Fruit fly (Drosophila melanogaster): ENCODE data around the gene CG11756.

CG11756 gene

dm6 chrX:11326213-11326731 lies 21.6 kb upstream of the CG11756 start (continued):
- TF ChIP-seq al (GFP tag; IDR thresholded peaks at IDR 0.05), result peak; percentile 48
- TF ChIP-seq CG17359 (tag; optimal IDR thresholded peaks at IDR 0.05), result peak; percentile 66
- no peak; the same call in 1 of the 2 replicates for TF ChIP-seq CG13287 (GFP tag; IDR thresholded peaks at IDR 0.05; ENCODE audit: partially characterized antibody)
- TF ChIP-seq nom (GFP tag; optimal IDR thresholded peaks at IDR 0.05), result peak; percentile 43
- peak; percentile 40; the same call in 1 of the 2 replicates for TF ChIP-seq CG14667 (GFP tag; IDR thresholded peaks at IDR 0.05)
- TF ChIP-seq Ptx1 (GFP tag; IDR thresholded peaks at IDR 0.05), result peak; percentile 77
- peak; percentile 82 for TF ChIP-seq gem (tag; optimal IDR thresholded peaks at IDR 0.05)
- TF ChIP-seq MESR4 (GFP tag; optimal IDR thresholded peaks at IDR 0.05), result peak; percentile 8
- no peak for TF ChIP-seq CG2199 (GFP tag; IDR thresholded peaks at IDR 0.05)
- TF ChIP-seq chm (GFP tag; IDR thresholded peaks at IDR 0.05), result peak; percentile 57; the same call in 1 of the 2 replicates
- peak; percentile 59 for TF ChIP-seq Abd-B (GFP tag; optimal IDR thresholded peaks at IDR 0.05)
- peak; percentile 78 for TF ChIP-seq CG12659 (GFP tag; optimal IDR thresholded peaks at IDR 0.05)
- TF ChIP-seq Fer1 (GFP tag; optimal IDR thresholded peaks at IDR 0.05), result peak; percentile 77
- TF ChIP-seq CG7928 (GFP tag; optimal IDR thresholded peaks at IDR 0.05), result peak; percentile 35
- peak; percentile 65 for TF ChIP-seq CrebB (tag; optimal IDR thresholded peaks at IDR 0.05)
- TF ChIP-seq pb (GFP tag; optimal IDR thresholded peaks at IDR 0.05), result peak; percentile 47
- peak in 1 of 2 experiments; percentile 69 for TF ChIP-seq Hr78 (GFP tag; optimal IDR thresholded peaks at IDR 0.05)
- TF ChIP-seq CG8924 (tag; optimal IDR thresholded peaks at IDR 0.05), result peak; percentile 56
- peak; percentile 60 for TF ChIP-seq gcm2 (GFP tag; optimal IDR thresholded peaks at IDR 0.05)
- TF ChIP-seq stwl (tag; optimal IDR thresholded peaks at IDR 0.05), result no peak
- peak; percentile 57 for TF ChIP-seq bab2 (GFP tag; optimal IDR thresholded peaks at IDR 0.05)
- TF ChIP-seq Usf (GFP tag; optimal IDR thresholded peaks at IDR 0.05), result peak; percentile 22
- no peak for TF ChIP-seq vfl (GFP tag; optimal IDR thresholded peaks at IDR 0.05)
- peak; percentile 51 for TF ChIP-seq CG4820 (GFP tag; optimal IDR thresholded peaks at IDR 0.05)
- no peak for TF ChIP-seq Gsc (GFP tag; IDR thresholded peaks at IDR 0.05)
- TF ChIP-seq CG11398 (GFP tag; optimal IDR thresholded peaks at IDR 0.05), result peak; percentile 34
- no peak for TF ChIP-seq CG3726 (GFP tag; IDR thresholded peaks at IDR 0.05)
- TF ChIP-seq p53 (GFP tag; optimal IDR thresholded peaks at IDR 0.05), result no peak
- TF ChIP-seq Hr51 (GFP tag; optimal IDR thresholded peaks at IDR 0.05), result peak; percentile 13 to 80
- TF ChIP-seq bigmax (GFP tag; optimal IDR thresholded peaks at IDR 0.05), result no peak
- TF ChIP-seq tap (tag; optimal IDR thresholded peaks at IDR 0.05), result peak; percentile 63
- peak; percentile 65 for TF ChIP-seq fd96Cb (tag; optimal IDR thresholded peaks at IDR 0.05)
- peak; percentile 42; the same call in 2 of the 3 replicates for TF ChIP-seq tgo (GFP tag; IDR thresholded peaks at IDR 0.05)
- TF ChIP-seq CG6689 (GFP tag; IDR thresholded peaks at IDR 0.05), result peak; percentile 46
- peak; percentile 33; the same call in 1 of the 2 replicates for TF ChIP-seq rib (GFP tag; IDR thresholded peaks at IDR 0.05)
- peak; percentile 70 for TF ChIP-seq CG13424 (tag; optimal IDR thresholded peaks at IDR 0.05)
- TF ChIP-seq da (GFP tag; optimal IDR thresholded peaks at IDR 0.05), result peak; percentile 5
- no peak for TF ChIP-seq dm (GFP tag; optimal IDR thresholded peaks at IDR 0.05)
- no peak for TF ChIP-seq CG10431 (GFP tag; optimal IDR thresholded peaks at IDR 0.05)
- peak; percentile 40 for TF ChIP-seq CG11723 (GFP tag; optimal IDR thresholded peaks at IDR 0.05)
- TF ChIP-seq CG17568 (GFP tag; optimal IDR thresholded peaks at IDR 0.05), result no peak
- TF ChIP-seq BtbVII (GFP tag; optimal IDR thresholded peaks at IDR 0.05), result peak; percentile 59
- TF ChIP-seq CG30403 (GFP tag; optimal IDR thresholded peaks at IDR 0.05), result peak; percentile 73
- TF ChIP-seq Jarid2 (GFP tag; optimal IDR thresholded peaks at IDR 0.05), result no peak
- TF ChIP-seq ken (GFP tag; IDR thresholded peaks at IDR 0.05), result no peak; the same call in 2 of the 3 replicates
- TF ChIP-seq tio (GFP tag; optimal IDR thresholded peaks at IDR 0.05), result peak; percentile 66
- no peak for TF ChIP-seq Kr (GFP tag; optimal IDR thresholded peaks at IDR 0.05)
- no peak for TF ChIP-seq ham (GFP tag; IDR thresholded peaks at IDR 0.05)
- no peak for TF ChIP-seq yki (optimal IDR thresholded peaks at IDR 0.05)
- TF ChIP-seq Taf1 (GFP tag; IDR thresholded peaks at IDR 0.05), result peak; percentile 41; the same call in 1 of the 2 replicates
